Worm (Caenorhabditis elegans): Measurements from ENCODE around the gene ptb-1.

ce11 chrII:10662279-10662678 is 13.1 kb upstream of the ptb-1 start:
- TF ChIP-seq flt-1 (GFP tag; IDR thresholded peaks at IDR 0.05) (no peak), ets-7 (tag; optimal IDR thresholded peaks at IDR 0.05) (no peak), scrt-1 (GFP tag; IDR thresholded peaks at IDR 0.05) (no peak), ama-1 (optimal IDR thresholded peaks at IDR 0.05) (peak; percentile 61), tbx-37 (GFP tag; conservative IDR thresholded peaks at IDR 0.05) (no peak), tbx-11 (GFP tag; IDR thresholded peaks at IDR 0.05) (no peak), hmbx-1 (tag; optimal IDR thresholded peaks at IDR 0.05) (no peak), hmg-4 (GFP tag; optimal IDR thresholded peaks at IDR 0.05) (no peak)
